Fruit fly (Drosophila melanogaster): Measurements from ENCODE around the gene CG33725.
A peak's percentile ranks its signal among the peaks of the same experiment; 100 is the strongest.

Gene CG33725

DNA sequence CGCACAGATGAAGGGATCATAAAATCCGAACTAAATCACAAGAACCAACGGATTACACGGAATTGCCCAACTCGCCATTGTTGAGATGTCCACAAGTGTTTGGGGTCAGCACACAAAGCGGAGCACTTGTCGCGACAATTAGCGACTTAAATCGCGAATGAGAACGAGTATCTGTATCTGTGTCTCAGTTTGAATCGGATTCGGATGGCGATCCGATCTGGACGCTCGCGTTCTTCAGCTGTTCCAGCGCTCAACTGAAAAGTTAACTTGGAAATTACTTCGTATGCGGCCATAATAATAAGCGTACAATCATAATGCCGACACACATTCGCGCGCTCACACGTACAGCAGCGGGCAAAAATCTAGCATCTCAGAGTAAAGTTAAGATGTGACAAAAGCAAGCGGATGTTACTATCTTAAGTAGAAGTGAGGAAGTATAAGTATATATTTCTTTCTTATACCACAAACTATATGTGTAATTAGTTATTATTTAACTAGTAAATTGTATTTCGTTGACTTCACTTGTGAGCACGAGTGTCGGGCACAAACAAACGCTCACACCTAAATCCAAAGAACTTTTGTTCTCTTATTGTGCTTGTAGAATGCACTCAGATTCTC lies 8.1 kb downstream of the CG33725 start, which contains the start of gene CG10660 (continued):
- peak; percentile 50 for TF ChIP-seq fu2 (GFP tag; optimal IDR thresholded peaks at IDR 0.05)
- peak in 1 of 3 experiments; percentile 86 for TF ChIP-seq lola (GFP tag; optimal IDR thresholded peaks at IDR 0.05)
- TF ChIP-seq slbo (GFP tag; IDR thresholded peaks at IDR 0.05): peak; percentile 85
- TF ChIP-seq Hey (tag; optimal IDR thresholded peaks at IDR 0.05): peak; percentile 20
- no peak for TF ChIP-seq CG7963 (GFP tag; IDR thresholded peaks at IDR 0.05; ENCODE audit: partially characterized antibody)
- no peak for TF ChIP-seq pzg (GFP tag; optimal IDR thresholded peaks at IDR 0.05)
- TF ChIP-seq en (GFP tag; optimal IDR thresholded peaks at IDR 0.05): no peak
- peak; percentile 68 for TF ChIP-seq fd64A (GFP tag; optimal IDR thresholded peaks at IDR 0.05)
- TF ChIP-seq twi (tag; optimal IDR thresholded peaks at IDR 0.05): peak; percentile 68
- peak; percentile 88 for TF ChIP-seq CG10366 (GFP tag; IDR thresholded peaks at IDR 0.05)
- peak; percentile 92 for TF ChIP-seq HLH3B (GFP tag; IDR thresholded peaks at IDR 0.05)
- peak; percentile 76 for TF ChIP-seq CG17829 (tag; optimal IDR thresholded peaks at IDR 0.05)
- peak; percentile 41 for TF ChIP-seq her (GFP tag; optimal IDR thresholded peaks at IDR 0.05)
- TF ChIP-seq fru (optimal IDR thresholded peaks at IDR 0.05): no peak
- no peak for TF ChIP-seq Scr (GFP tag; IDR thresholded peaks at IDR 0.05; ENCODE audit: partially characterized antibody)
- peak; percentile 66; the same call in 1 of the 2 replicates for TF ChIP-seq CG10959 (GFP tag; IDR thresholded peaks at IDR 0.05)
- TF ChIP-seq gro (GFP tag; optimal IDR thresholded peaks at IDR 0.05): no peak
- no peak for TF ChIP-seq CG13894 (tag; optimal IDR thresholded peaks at IDR 0.05)
- TF ChIP-seq dmrt11E (tag; optimal IDR thresholded peaks at IDR 0.05): peak; percentile 77
- peak; percentile 84 for TF ChIP-seq CG9727 (GFP tag; optimal IDR thresholded peaks at IDR 0.05)
- TF ChIP-seq CG2199 (GFP tag; IDR thresholded peaks at IDR 0.05): no peak; the same call in 2 of the 3 replicates
- TF ChIP-seq Hr78 (GFP tag; optimal IDR thresholded peaks at IDR 0.05): peak in 1 of 2 experiments; percentile 67
- TF ChIP-seq CG6654 (GFP tag; optimal IDR thresholded peaks at IDR 0.05): peak; percentile 78
- peak; percentile 49 for TF ChIP-seq Camta (GFP tag; optimal IDR thresholded peaks at IDR 0.05)
- no peak for TF ChIP-seq unc-4 (GFP tag; IDR thresholded peaks at IDR 0.05; ENCODE audit: partially characterized antibody)
- TF ChIP-seq sc (optimal IDR thresholded peaks at IDR 0.05): no peak
- TF ChIP-seq sc (GFP tag; optimal IDR thresholded peaks at IDR 0.05): peak; percentile 85
- peak; percentile 70 for TF ChIP-seq CG11723 (GFP tag; optimal IDR thresholded peaks at IDR 0.05)
- TF ChIP-seq CG14965 (GFP tag; optimal IDR thresholded peaks at IDR 0.05; ENCODE audit: borderline replicate concordance): no peak
- peak; percentile 39 for TF ChIP-seq MESR4 (GFP tag; optimal IDR thresholded peaks at IDR 0.05)
- peak; percentile 76 for TF ChIP-seq CG13775 (GFP tag; optimal IDR thresholded peaks at IDR 0.05)
- TF ChIP-seq CG12071 (GFP tag; optimal IDR thresholded peaks at IDR 0.05): peak; percentile 89
- TF ChIP-seq Abd-B (GFP tag; optimal IDR thresholded peaks at IDR 0.05): peak; percentile 66
- TF ChIP-seq pita (GFP tag; optimal IDR thresholded peaks at IDR 0.05): no peak
- TF ChIP-seq CG8290 (GFP tag; optimal IDR thresholded peaks at IDR 0.05): no peak
- TF ChIP-seq CG8290 (tag; optimal IDR thresholded peaks at IDR 0.05): peak in 1 of 2 experiments; percentile 91
- TF ChIP-seq gt (GFP tag; IDR thresholded peaks at IDR 0.05): no peak
- peak; percentile 94 for TF ChIP-seq PHDP (tag; optimal IDR thresholded peaks at IDR 0.05)
- TF ChIP-seq ftz-f1 (GFP tag; optimal IDR thresholded peaks at IDR 0.05): no peak
- TF ChIP-seq amos (GFP tag; IDR thresholded peaks at IDR 0.05; ENCODE audit: partially characterized antibody): no peak
- TF ChIP-seq nerfin-2 (GFP tag; IDR thresholded peaks at IDR 0.05; ENCODE audit: partially characterized antibody): no peak
- peak; percentile 11 for TF ChIP-seq cg (GFP tag; optimal IDR thresholded peaks at IDR 0.05)
- peak; percentile 19 for TF ChIP-seq ash1 (GFP tag; optimal IDR thresholded peaks at IDR 0.05)
- no peak for TF ChIP-seq pros (GFP tag; optimal IDR thresholded peaks at IDR 0.05)
- TF ChIP-seq Kr (GFP tag; optimal IDR thresholded peaks at IDR 0.05): no peak
- TF ChIP-seq CG6254 (GFP tag; optimal IDR thresholded peaks at IDR 0.05): peak; percentile 89
- peak; percentile 73 for TF ChIP-seq CG30431 (GFP tag; optimal IDR thresholded peaks at IDR 0.05)
- peak; percentile 90 for TF ChIP-seq CG12219 (GFP tag; optimal IDR thresholded peaks at IDR 0.05)
- TF ChIP-seq Xbp1 (GFP tag; optimal IDR thresholded peaks at IDR 0.05): peak; percentile 90
